Worm (Caenorhabditis elegans) whole organism, mixed stage, embryonic: ENCODE measurements around the gene str-23.
"Not testable (repeated sequence)": the region's sequence is repeated elsewhere in the genome, so short reads cannot be mapped to it uniquely, and the experiment has no call there.

ENCODE experiments used
- M03D4.4 ChIP-seq: sonication (generic microtip); optimal IDR thresholded peaks from 2 replicates; lab custom pipeline; 2017; ENCODE audit warnings: mild to moderate bottlenecking, missing genetic modification characterization, missing compliant biosample characterization
- blmp-1 ChIP-seq: fragments of 150-350 bp; optimal IDR thresholded peaks from 2 replicates; lab custom pipeline; 2014; ENCODE audit warnings: missing biosample characterization, missing genetic modification characterization
- ceh-39 ChIP-seq: fragments of 150-350 bp; optimal IDR thresholded peaks from 2 replicates; lab custom pipeline; 2014; ENCODE audit warnings: missing biosample characterization, missing genetic modification characterization
- ceh-43 ChIP-seq: fragments of 200-800 bp; sonication (Bioruptor generic); optimal IDR thresholded peaks from 2 replicates; lab custom pipeline; 2018; ENCODE audit warnings: mild to moderate bottlenecking, missing genetic modification characterization, moderate library complexity, missing compliant biosample characterization
- ceh-83 ChIP-seq: fragments of 200-800 bp; sonication (Bioruptor generic); optimal IDR thresholded peaks from 2 replicates; lab custom pipeline; 2018; ENCODE audit warnings: mild to moderate bottlenecking, missing genetic modification characterization, missing compliant biosample characterization
- ces-1 ChIP-seq: fragments of 150-350 bp; optimal IDR thresholded peaks from 2 replicates; lab custom pipeline; 2014; ENCODE audit warnings: missing biosample characterization, missing genetic modification reagents, missing genetic modification characterization
- drap-1 ChIP-seq: fragments of 200-800 bp; sonication (Bioruptor generic); optimal IDR thresholded peaks from 3 replicates; lab custom pipeline; 2018; ENCODE audit warnings: mild to moderate bottlenecking, missing genetic modification characterization, missing compliant biosample characterization
- elt-1 ChIP-seq: sonication (generic microtip); optimal IDR thresholded peaks from 2 replicates; lab custom pipeline; 2017; ENCODE audit warnings: missing genetic modification characterization, mild to moderate bottlenecking, missing compliant biosample characterization, antibody characterized with exemption, moderate library complexity, borderline replicate concordance; ENCODE audit not compliant: insufficient read depth
- elt-3 ChIP-seq: fragments of 150-350 bp; optimal IDR thresholded peaks from 2 replicates; lab custom pipeline; 2014; ENCODE audit warnings: missing biosample characterization, missing genetic modification characterization
- flh-1 ChIP-seq: fragments of 200-800 bp; sonication (Bioruptor generic); optimal IDR thresholded peaks from 2 replicates; lab custom pipeline; 2018; ENCODE audit warnings: mild to moderate bottlenecking, missing genetic modification characterization, moderate library complexity, missing compliant biosample characterization
- ham-2 ChIP-seq: fragments of 200-800 bp; sonication (Bioruptor generic); optimal IDR thresholded peaks from 2 replicates; lab custom pipeline; 2018; ENCODE audit warnings: mild to moderate bottlenecking, missing genetic modification characterization, missing compliant biosample characterization
- hlh-1 ChIP-seq: fragments of 150-350 bp; optimal IDR thresholded peaks from 2 replicates; lab custom pipeline; 2014; ENCODE audit warnings: missing biosample characterization, missing genetic modification reagents, missing genetic modification characterization
- lin-13 ChIP-seq: fragments of 150-350 bp; optimal IDR thresholded peaks from 2 replicates; lab custom pipeline; 2014; ENCODE audit warnings: missing biosample characterization, missing genetic modification characterization
- lin-32 ChIP-seq: fragments of 200-800 bp; sonication (Bioruptor generic); optimal IDR thresholded peaks from 2 replicates; lab custom pipeline; 2018; ENCODE audit warnings: mild to moderate bottlenecking, missing genetic modification characterization, missing compliant biosample characterization
- lsy-2 ChIP-seq: fragments of 150-350 bp; optimal IDR thresholded peaks from 2 replicates; lab custom pipeline; 2014; ENCODE audit warnings: missing biosample characterization, missing genetic modification characterization
- mab-5 ChIP-seq: fragments of 150-350 bp; optimal IDR thresholded peaks from 2 replicates; lab custom pipeline; 2014; ENCODE audit warnings: missing biosample characterization, missing genetic modification characterization
- mep-1 ChIP-seq: fragments of 150-350 bp; optimal IDR thresholded peaks from 2 replicates; lab custom pipeline; 2017; ENCODE audit warnings: missing biosample characterization, missing genetic modification reagents, missing genetic modification characterization, inconsistent platforms
- nhr-12 ChIP-seq: fragments of 150-350 bp; optimal IDR thresholded peaks from 2 replicates; lab custom pipeline; 2014; ENCODE audit warnings: missing biosample characterization, missing genetic modification characterization
- nhr-2 ChIP-seq: fragments of 150-350 bp; optimal IDR thresholded peaks from 2 replicates; lab custom pipeline; 2014; ENCODE audit warnings: missing biosample characterization, missing genetic modification characterization
- nhr-237 ChIP-seq: fragments of 150-350 bp; optimal IDR thresholded peaks from 2 replicates; lab custom pipeline; 2014; ENCODE audit warnings: missing biosample characterization, missing genetic modification characterization
- nhr-28 ChIP-seq: fragments of 150-350 bp; optimal IDR thresholded peaks from 2 replicates; lab custom pipeline; 2014; ENCODE audit warnings: missing biosample characterization, missing genetic modification characterization
- nhr-76 ChIP-seq: sonication (generic microtip); optimal IDR thresholded peaks from 2 replicates; lab custom pipeline; 2017; ENCODE audit warnings: missing biosample characterization, missing genetic modification characterization
- pha-4 ChIP-seq: fragments of 150-350 bp; optimal IDR thresholded peaks from 2 replicates; lab custom pipeline; 2018; ENCODE audit warnings: missing biosample characterization, missing genetic modification reagents, missing genetic modification characterization
- sem-2 ChIP-seq: fragments of 200-800 bp; sonication (Bioruptor generic); optimal IDR thresholded peaks from 2 replicates; lab custom pipeline; 2018; ENCODE audit warnings: mild to moderate bottlenecking, missing genetic modification characterization, missing compliant biosample characterization
- snpc-4 ChIP-seq: fragments of 150-350 bp; optimal IDR thresholded peaks from 2 replicates; lab custom pipeline; 2014; ENCODE audit warnings: missing biosample characterization, missing genetic modification characterization
- sptf-1 ChIP-seq: sonication (generic microtip); optimal IDR thresholded peaks from 2 replicates; lab custom pipeline; 2017; ENCODE audit warnings: mild to moderate bottlenecking, missing genetic modification characterization, moderate library complexity, missing compliant biosample characterization
- tbx-8 ChIP-seq: fragments of 200-800 bp; sonication (Bioruptor generic); optimal IDR thresholded peaks from 2 replicates; lab custom pipeline; 2018; ENCODE audit warnings: mild to moderate bottlenecking, missing genetic modification characterization, moderate library complexity, missing compliant biosample characterization
- unc-39 ChIP-seq: fragments of 150-350 bp; optimal IDR thresholded peaks from 2 replicates; lab custom pipeline; 2014; ENCODE audit warnings: missing biosample characterization, missing genetic modification characterization
- unc-62 ChIP-seq: fragments of 150-350 bp; optimal IDR thresholded peaks from 2 replicates; lab custom pipeline; 2014; ENCODE audit warnings: missing biosample characterization, missing genetic modification reagents, missing genetic modification characterization
- zip-8 ChIP-seq: fragments of 150-350 bp; optimal IDR thresholded peaks from 2 replicates; lab custom pipeline; 2014; ENCODE audit warnings: missing biosample characterization, missing genetic modification characterization
- ztf-11 ChIP-seq: fragments of 150-350 bp; optimal IDR thresholded peaks from 2 replicates; lab custom pipeline; 2014; ENCODE audit warnings: missing biosample characterization, missing genetic modification characterization

The str-23 gene

ce11 chrV:15661003-15661402, 16.3 kb downstream of the str-23 start:
- no peak for TF ChIP-seq drap-1 (GFP tag; lab: Kevin White, UChicago)
- no peak for TF ChIP-seq sem-2 (GFP tag; lab: Kevin White, UChicago)
- peak; percentile 94 for TF ChIP-seq elt-1 (tag; lab: Kevin White, UChicago)
- TF ChIP-seq ham-2 = peak; percentile 43
- TF ChIP-seq ceh-83 (GFP tag; lab: Kevin White, UChicago) = no peak

- TF ChIP-seq mab-5 (tag; lab: Kevin White, UChicago) = no peak
- no peak for TF ChIP-seq lin-32 (GFP tag; lab: Kevin White, UChicago)
- TF ChIP-seq sptf-1 (tag; lab: Kevin White, UChicago) = no peak
- TF ChIP-seq ceh-39 = no peak
- no peak for TF ChIP-seq nhr-28 (tag; lab: Kevin White, UChicago)
- no peak for TF ChIP-seq ceh-43
- no peak for TF ChIP-seq tbx-8 (GFP tag; lab: Kevin White, UChicago)
- TF ChIP-seq pha-4 (tag; lab: Kevin White, UChicago) = no peak
- TF ChIP-seq zip-8 (tag; lab: Kevin White, UChicago) = no peak
- TF ChIP-seq elt-1 (tag; lab: Kevin White, UChicago) = no peak
- TF ChIP-seq lin-13 (tag; lab: Kevin White, UChicago) = no peak
- no peak for TF ChIP-seq nhr-237 (tag; lab: Kevin White, UChicago)
- no peak for TF ChIP-seq unc-62 (GFP tag; lab: Kevin White, UChicago)
- no peak for TF ChIP-seq flh-1 (GFP tag; lab: Kevin White, UChicago)
- TF ChIP-seq hlh-1 (tag; lab: Kevin White, UChicago) = no peak
- TF ChIP-seq nhr-2 (tag; lab: Kevin White, UChicago) = no peak
- TF ChIP-seq ztf-11 (tag; lab: Kevin White, UChicago) = no peak
- TF ChIP-seq M03D4.4 (tag; lab: Kevin White, UChicago) = no peak
- TF ChIP-seq ham-2 = no peak
These were observed 16.9 kb downstream of the str-23 start for ce11 chrV:15661580-15661979.

- peak; percentile 68 for TF ChIP-seq elt-1 (tag; lab: Kevin White, UChicago)
- peak; percentile 68 for TF ChIP-seq unc-62 (GFP tag; lab: Kevin White, UChicago)
- TF ChIP-seq hlh-1 (tag; lab: Kevin White, UChicago) = peak; percentile 9
- TF ChIP-seq blmp-1 = no peak
These were observed 19.5 kb downstream of the str-23 start for ce11 chrV:15664053-15664661.

- no peak for TF ChIP-seq lin-32 (GFP tag; lab: Kevin White, UChicago)
- TF ChIP-seq sem-2 (GFP tag; lab: Kevin White, UChicago) = no peak
- no peak for TF ChIP-seq sptf-1 (tag; lab: Kevin White, UChicago)
- TF ChIP-seq elt-1 (tag; lab: Kevin White, UChicago) = no peak
- no peak for TF ChIP-seq ces-1 (GFP tag; lab: Kevin White, UChicago)
- TF ChIP-seq mep-1 (tag; lab: Kevin White, UChicago) = no peak
- TF ChIP-seq unc-62 (GFP tag; lab: Kevin White, UChicago) = no peak
- TF ChIP-seq nhr-12 (tag; lab: Kevin White, UChicago) = no peak
- no peak for TF ChIP-seq nhr-76 (tag; lab: Kevin White, UChicago)
- TF ChIP-seq tbx-8 (GFP tag; lab: Kevin White, UChicago) = no peak
- TF ChIP-seq ceh-83 (GFP tag; lab: Kevin White, UChicago) = no peak
These were observed 22.0 kb downstream of the str-23 start for ce11 chrV:15666718-15667117.

- not testable (repeated sequence) for TF ChIP-seq flh-1 (GFP tag; lab: Kevin White, UChicago); ceh-43; lin-13 (tag; lab: Kevin White, UChicago)
These were observed 23.5 kb downstream of the str-23 start, which contains the start of gene F53E4.1 for ce11 chrV:15668200-15668599. Gene F53E4.1 (minus strand): TSS chrV:15668300.

- TF ChIP-seq drap-1 (GFP tag; lab: Kevin White, UChicago) (no peak), nhr-76 (tag; lab: Kevin White, UChicago) (no peak), ceh-83 (GFP tag; lab: Kevin White, UChicago) (no peak), M03D4.4 (tag; lab: Kevin White, UChicago) (no peak), tbx-8 (GFP tag; lab: Kevin White, UChicago) (no peak), elt-1 (tag; lab: Kevin White, UChicago) (no peak), hlh-1 (tag; lab: Kevin White, UChicago) (no peak), ceh-43 (no peak), blmp-1 (no peak), snpc-4 (tag; lab: Kevin White, UChicago) (no peak), unc-39 (tag; lab: Kevin White, UChicago) (no peak), elt-3 (tag; lab: Kevin White, UChicago) (no peak), lsy-2 (tag; lab: Kevin White, UChicago) (no peak), nhr-2 (tag; lab: Kevin White, UChicago) (no peak)
These were observed 24.2 kb downstream of the str-23 start, which contains the start of gene K06B4.4 for ce11 chrV:15668870-15669269. Gene K06B4.4 (plus strand): TSS chrV:15669170.
